Fruit fly (Drosophila melanogaster) whole organism, prepupa: ENCODE results near the gene Trs23.

ENCODE experiments used
- Blimp-1 ChIP-seq: fragments of 200-800 bp; sonication (Bioruptor generic); optimal IDR thresholded peaks from 3 replicates; lab custom pipeline; 2017; ENCODE audit warnings: missing biosample characterization, missing genetic modification characterization, mild to moderate bottlenecking, moderate library complexity, missing genetic modification reagents
- CG11902 ChIP-seq: fragments of 200-800 bp; sonication (Bioruptor generic); optimal IDR thresholded peaks from 3 replicates; lab custom pipeline; 2016; ENCODE audit warnings: missing biosample characterization, missing genetic modification characterization
- CG1621 ChIP-seq: fragments of 200-800 bp; sonication (Bioruptor generic); optimal IDR thresholded peaks from 3 replicates; lab custom pipeline; 2018; ENCODE audit warnings: missing biosample characterization, mild to moderate bottlenecking, missing genetic modification characterization
- CG16779 ChIP-seq: fragments of 200-800 bp; sonication (Bioruptor generic); optimal IDR thresholded peaks from 3 replicates; lab custom pipeline; 2017; ENCODE audit warnings: missing biosample characterization, mild to moderate bottlenecking, missing genetic modification characterization
- CG31627 ChIP-seq: fragments of 200-800 bp; sonication (Bioruptor generic); optimal IDR thresholded peaks from 3 replicates; lab custom pipeline; 2016; ENCODE audit warnings: missing biosample characterization, missing genetic modification characterization
- CG32006 ChIP-seq: fragments of 200-800 bp; sonication (Bioruptor generic); optimal IDR thresholded peaks from 3 replicates; lab custom pipeline; 2017; ENCODE audit warnings: missing biosample characterization, mild to moderate bottlenecking, missing genetic modification characterization
- CG3919 ChIP-seq: fragments of 200-800 bp; sonication (Bioruptor generic); optimal IDR thresholded peaks from 3 replicates; lab custom pipeline; 2016; ENCODE audit warnings: missing biosample characterization, missing genetic modification characterization
- CG6163 ChIP-seq: fragments of 200-800 bp; sonication (Bioruptor generic); IDR thresholded peaks from 3 replicates; pipeline ENCODE4 v1.3.6; 2022; ENCODE audit warnings: missing biosample characterization, missing genetic modification characterization
- CG6276 ChIP-seq: fragments of 200-800 bp; sonication (Bioruptor generic); optimal IDR thresholded peaks from 2 replicates; lab custom pipeline; 2017; ENCODE audit warnings: missing biosample characterization, mild to moderate bottlenecking, missing genetic modification characterization
- CG6792 ChIP-seq: fragments of 200-800 bp; sonication (Bioruptor generic); optimal IDR thresholded peaks from 3 replicates; lab custom pipeline; 2016; ENCODE audit warnings: missing biosample characterization, missing genetic modification characterization
- CG6808 ChIP-seq: fragments of 200-800 bp; sonication (Bioruptor generic); optimal IDR thresholded peaks from 3 replicates; lab custom pipeline; 2017; ENCODE audit warnings: missing biosample characterization, missing genetic modification characterization, mild to moderate bottlenecking, moderate library complexity, missing genetic modification reagents
- CG6854 ChIP-seq: fragments of 200-800 bp; sonication (Bioruptor generic); optimal IDR thresholded peaks from 2 replicates; lab custom pipeline; 2017; ENCODE audit warnings: missing biosample characterization, mild to moderate bottlenecking, missing genetic modification characterization
- CG8119 ChIP-seq: fragments of 200-800 bp; sonication (Bioruptor generic); IDR thresholded peaks from 3 replicates; pipeline ENCODE4 v1.3.6; 2022; ENCODE audit warnings: missing biosample characterization, missing genetic modification characterization
- CG9139 ChIP-seq: fragments of 200-800 bp; sonication (Bioruptor generic); optimal IDR thresholded peaks from 3 replicates; lab custom pipeline; 2017; ENCODE audit warnings: missing biosample characterization, mild to moderate bottlenecking, missing genetic modification characterization
- Eip75B ChIP-seq: fragments of 200-800 bp; sonication (Bioruptor generic); optimal IDR thresholded peaks from 3 replicates; lab custom pipeline; 2016; ENCODE audit warnings: missing biosample characterization, missing genetic modification characterization
- Eip78C ChIP-seq: fragments of 200-800 bp; sonication (Bioruptor generic); peaks from one replicate; lab custom pipeline; 2016; ENCODE audit warnings: missing biosample characterization, missing genetic modification characterization
- Gug ChIP-seq: fragments of 200-800 bp; sonication (Bioruptor generic); IDR thresholded peaks from 2 replicates; pipeline ENCODE4 v1.3.6; 2022; ENCODE audit warnings: missing biosample characterization, missing genetic modification characterization
- Hr39 ChIP-seq: fragments of 200-800 bp; sonication (Bioruptor generic); optimal IDR thresholded peaks from 2 replicates; lab custom pipeline; 2016; ENCODE audit warnings: missing biosample characterization, missing genetic modification characterization
- Hr4 ChIP-seq: fragments of 200-800 bp; sonication (Bioruptor generic); optimal IDR thresholded peaks from 3 replicates; lab custom pipeline; 2016; ENCODE audit warnings: missing biosample characterization, missing genetic modification characterization
- Sox14 ChIP-seq: fragments of 200-800 bp; sonication (Bioruptor generic); optimal IDR thresholded peaks from 3 replicates; lab custom pipeline; 2016; ENCODE audit warnings: missing biosample characterization, missing genetic modification characterization
- Sox15 ChIP-seq: fragments of 200-800 bp; sonication (Bioruptor generic); optimal IDR thresholded peaks from 3 replicates; lab custom pipeline; 2016; ENCODE audit warnings: missing biosample characterization, missing genetic modification characterization
- achi ChIP-seq: fragments of 200-800 bp; sonication (Bioruptor generic); optimal IDR thresholded peaks from 3 replicates; lab custom pipeline; 2016; ENCODE audit warnings: missing biosample characterization, missing genetic modification characterization
- cyc ChIP-seq: fragments of 200-800 bp; sonication (Bioruptor generic); optimal IDR thresholded peaks from 3 replicates; lab custom pipeline; 2016; ENCODE audit warnings: missing biosample characterization, missing genetic modification characterization
- dac ChIP-seq: fragments of 200-800 bp; sonication (Bioruptor generic); optimal IDR thresholded peaks from 2 replicates; lab custom pipeline; 2017; ENCODE audit warnings: missing biosample characterization, mild to moderate bottlenecking, missing genetic modification characterization
- dsx ChIP-seq: fragments of 200-800 bp; optimal IDR thresholded peaks from 3 replicates; lab custom pipeline; 2019; ENCODE audit warnings: missing biosample characterization, mild to moderate bottlenecking, missing genetic modification characterization, moderate library complexity; ENCODE audit not compliant: poor library complexity, severe bottlenecking
- eg ChIP-seq: fragments of 200-800 bp; sonication (Bioruptor generic); IDR thresholded peaks from 3 replicates; pipeline ENCODE4 v1.3.6; 2022; ENCODE audit warnings: missing biosample characterization, missing genetic modification characterization
- esn ChIP-seq: fragments of 200-800 bp; sonication (Bioruptor generic); optimal IDR thresholded peaks from 2 replicates; lab custom pipeline; 2016; ENCODE audit warnings: missing biosample characterization, mild to moderate bottlenecking, missing genetic modification characterization, moderate library complexity
- fkh ChIP-seq: fragments of 200-800 bp; sonication (Bioruptor generic); optimal IDR thresholded peaks from 3 replicates; lab custom pipeline; 2017; ENCODE audit warnings: missing biosample characterization, mild to moderate bottlenecking, missing genetic modification characterization, moderate library complexity
- lz ChIP-seq: fragments of 200-800 bp; sonication (Bioruptor generic); optimal IDR thresholded peaks from 3 replicates; lab custom pipeline; 2016; ENCODE audit warnings: missing biosample characterization, missing genetic modification characterization
- pdm3 ChIP-seq: fragments of 200-800 bp; sonication (Bioruptor generic); optimal IDR thresholded peaks from 3 replicates; lab custom pipeline; 2016; ENCODE audit warnings: missing biosample characterization, missing genetic modification characterization
- spab ChIP-seq: fragments of 200-800 bp; sonication (Bioruptor generic); optimal IDR thresholded peaks from 2 replicates; lab custom pipeline; 2017; ENCODE audit warnings: missing biosample characterization, mild to moderate bottlenecking, missing genetic modification characterization, missing genetic modification reagents
- ss ChIP-seq, 2 experiments: fragments of 200-800 bp; sonication (Bioruptor generic); optimal IDR thresholded peaks; 2 replicates in 1 of 2; 3 replicates in 1 of 2; lab custom pipeline; 2017 to 2018; ENCODE audit warnings: mild to moderate bottlenecking in 2 of 2, missing biosample characterization in 2 of 2, missing genetic modification characterization in 2 of 2, moderate library complexity in 1 of 2
- svp ChIP-seq: fragments of 200-800 bp; sonication (Bioruptor generic); peaks from one replicate; lab custom pipeline; 2016; ENCODE audit warnings: missing biosample characterization, missing genetic modification characterization
- topi ChIP-seq: fragments of 200-800 bp; sonication (Bioruptor generic); optimal IDR thresholded peaks from 3 replicates; lab custom pipeline; 2016; ENCODE audit warnings: missing biosample characterization, missing genetic modification characterization
- vri ChIP-seq: fragments of 200-800 bp; sonication (Bioruptor generic); optimal IDR thresholded peaks from 3 replicates; lab custom pipeline; 2016; ENCODE audit warnings: missing biosample characterization, mild to moderate bottlenecking, missing genetic modification characterization

The Trs23 gene

DNA sequence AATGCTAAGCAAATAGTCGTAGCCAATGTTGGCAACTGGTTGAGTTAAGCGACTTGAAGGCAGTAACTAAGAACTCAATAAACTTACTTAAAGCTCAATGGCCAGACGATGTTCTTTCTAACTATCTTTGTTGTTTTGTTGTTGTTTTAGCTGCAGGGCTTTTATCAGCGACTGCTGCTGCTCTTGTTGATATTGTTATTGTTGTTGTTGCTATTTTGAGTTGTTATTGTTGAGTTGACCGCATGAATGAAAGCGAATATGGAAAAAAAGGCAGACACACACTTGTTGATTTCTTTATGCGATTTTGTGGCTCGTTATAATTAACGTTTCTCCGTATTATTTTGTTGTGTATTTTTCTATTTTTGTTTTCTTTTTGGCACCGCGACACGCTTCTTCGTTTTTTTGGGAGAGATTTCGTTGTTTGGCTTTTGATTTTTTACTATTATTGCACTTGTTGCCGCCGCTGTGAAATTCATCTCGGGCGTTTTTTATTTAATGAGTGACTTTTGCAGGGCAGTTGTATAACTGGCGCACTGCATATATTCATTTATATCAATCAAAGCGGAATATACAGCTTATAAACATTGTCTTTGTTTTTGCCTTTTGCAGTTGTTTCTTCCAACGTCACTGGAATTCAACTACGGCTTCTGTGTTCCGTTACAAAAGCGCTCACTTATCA, 22.5 kb downstream of the Trs23 start:
- 0 out of 3 replicates have a peak, but pooled peaks have one; percentile 22 for TF ChIP-seq eg (GFP tag; lab: Robert Waterston, UW)
- TF ChIP-seq CG6276 (GFP tag; lab: Kevin White, UChicago), result peak; percentile 17
- no peak for TF ChIP-seq Sox15 (GFP tag; lab: Kevin White, UChicago)
- no peak for TF ChIP-seq Hr39 (GFP tag; lab: Kevin White, UChicago)
- peak; percentile 74 for TF ChIP-seq Eip78C
- no peak for TF ChIP-seq topi (GFP tag; lab: Kevin White, UChicago)
- TF ChIP-seq Sox14, result no peak
- TF ChIP-seq Hr4 (GFP tag; lab: Kevin White, UChicago), result no peak
- TF ChIP-seq CG31627 (GFP tag; lab: Kevin White, UChicago), result no peak
- TF ChIP-seq lz (GFP tag; lab: Kevin White, UChicago), result no peak
- TF ChIP-seq achi, result no peak
- TF ChIP-seq svp (GFP tag; lab: Kevin White, UChicago), result peak; percentile 26
- TF ChIP-seq esn (GFP tag; lab: Kevin White, UChicago), result no peak
- no peak for TF ChIP-seq Eip75B (GFP tag; lab: Kevin White, UChicago)
- TF ChIP-seq CG3919 (GFP tag; lab: Kevin White, UChicago), result no peak
- TF ChIP-seq fkh (GFP tag; lab: Kevin White, UChicago), result no peak
- TF ChIP-seq CG6808 (GFP tag; lab: Kevin White, UChicago), result no peak
- TF ChIP-seq spab (GFP tag; lab: Kevin White, UChicago), result peak; percentile 10
- TF ChIP-seq dsx (GFP tag; lab: Kevin White, UChicago), result no peak
- TF ChIP-seq CG32006 (GFP tag; lab: Kevin White, UChicago), result no peak
- TF ChIP-seq Gug (GFP tag; lab: Robert Waterston, UW), result no peak

DNA sequence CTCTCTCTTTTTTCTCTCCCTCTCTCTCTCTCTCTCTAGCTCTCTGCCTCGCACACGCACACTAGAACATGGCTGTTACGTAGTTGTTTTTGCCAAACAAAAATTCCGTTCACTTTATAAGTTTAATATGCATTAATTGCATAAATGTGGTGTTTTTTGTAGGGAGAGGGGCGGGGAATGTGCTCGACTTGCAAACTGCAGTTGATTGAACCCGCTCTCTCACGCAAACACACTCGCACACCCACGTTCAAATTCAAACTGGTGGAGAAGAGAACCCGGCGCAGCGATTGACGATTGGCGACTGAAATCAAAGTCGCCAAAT, 23.0 kb downstream of the Trs23 start:
- TF ChIP-seq CG6808 (GFP tag; lab: Kevin White, UChicago) (no peak), cyc (GFP tag; lab: Kevin White, UChicago) (no peak), vri (GFP tag; lab: Kevin White, UChicago) (peak; percentile 92), CG8119 (0 out of 3 replicates have a peak, but pooled peaks have one; percentile 43), CG31627 (GFP tag; lab: Kevin White, UChicago) (no peak), CG1621 (tag; lab: Kevin White, UChicago) (peak; percentile 29), CG16779 (tag; lab: Kevin White, UChicago) (peak; percentile 27), CG9139 (GFP tag; lab: Kevin White, UChicago) (peak; percentile 17), ss (GFP tag; optimal IDR thresholded peaks at IDR 0.05; lab: Kevin White, UChicago) (peak; percentile 31 to 39), CG3919 (GFP tag; lab: Kevin White, UChicago) (peak; percentile 20), CG6792 (GFP tag; lab: Kevin White, UChicago) (no peak), dac (GFP tag; lab: Kevin White, UChicago) (no peak), CG6854 (GFP tag; lab: Kevin White, UChicago) (peak; percentile 48)

- TF ChIP-seq Blimp-1 (GFP tag; lab: Kevin White, UChicago) (peak; percentile 87), CG1621 (tag; lab: Kevin White, UChicago) (peak; percentile 7), CG11902 (GFP tag; lab: Kevin White, UChicago) (no peak), Sox14 (peak; percentile 33), pdm3 (no peak), achi (peak; percentile 99), CG6163 (no peak), svp (GFP tag; lab: Kevin White, UChicago) (peak; percentile 94), Eip78C (peak; percentile 59), vri (GFP tag; lab: Kevin White, UChicago) (peak; percentile 57), CG6808 (GFP tag; lab: Kevin White, UChicago) (peak; percentile 34), CG3919 (GFP tag; lab: Kevin White, UChicago) (no peak), ss (GFP tag; optimal IDR thresholded peaks at IDR 0.05; lab: Kevin White, UChicago) (peak in 1 of 2 experiments; percentile 6)
Measured at dm6 chr2L:8709413-8709812, 23.4 kb downstream of the Trs23 start, which contains the start of gene Hnf4. Gene Hnf4, minus strand, starts transcription at chr2L:8709611.
